Worm (Caenorhabditis elegans) whole organism, L2 larva: ENCODE results near the gene srh-130.

ENCODE experiments used
- F13H6.1 ChIP-seq: sonication (generic microtip); optimal IDR thresholded peaks from 2 replicates; lab custom pipeline; 2016; ENCODE audit warnings: missing genetic modification characterization, missing compliant biosample characterization
- aly-2 ChIP-seq: fragments of 150-350 bp; optimal IDR thresholded peaks from 2 replicates; lab custom pipeline; 2014; ENCODE audit warnings: missing biosample characterization, missing genetic modification characterization
- ceh-82 ChIP-seq: fragments of 150-350 bp; optimal IDR thresholded peaks from 2 replicates; lab custom pipeline; 2014; ENCODE audit warnings: missing biosample characterization, missing genetic modification characterization
- dmd-4 ChIP-seq: sonication (generic microtip); optimal IDR thresholded peaks from 2 replicates; lab custom pipeline; 2017; ENCODE audit warnings: missing biosample characterization, missing genetic modification characterization
- fos-1 ChIP-seq: fragments of 150-350 bp; optimal IDR thresholded peaks from 2 replicates; lab custom pipeline; 2014; ENCODE audit warnings: missing biosample characterization, missing genetic modification characterization
- lin-39 ChIP-seq: fragments of 150-350 bp; optimal IDR thresholded peaks from 2 replicates; lab custom pipeline; 2014; ENCODE audit warnings: missing biosample characterization, missing genetic modification reagents, missing genetic modification characterization
- mdl-1 ChIP-seq, 2 experiments: fragments of 150-350 bp in 1 of 2; sonication (generic microtip) in 1 of 2; optimal IDR thresholded peaks; 2 replicates each; lab custom pipeline; 2017; ENCODE audit warnings: missing biosample characterization in 2 of 2, missing genetic modification characterization in 2 of 2
- nhr-11 ChIP-seq: fragments of 150-350 bp; optimal IDR thresholded peaks from 2 replicates; lab custom pipeline; 2014; ENCODE audit warnings: missing biosample characterization, missing genetic modification characterization
- nhr-25 ChIP-seq: fragments of 150-350 bp; sonication (generic microtip); optimal IDR thresholded peaks from 3 replicates; lab custom pipeline; 2014; ENCODE audit warnings: missing biosample characterization, missing genetic modification characterization
- nhr-77 ChIP-seq: fragments of 150-350 bp; optimal IDR thresholded peaks from 2 replicates; lab custom pipeline; 2014; ENCODE audit warnings: missing biosample characterization, missing genetic modification characterization
- ztf-11 ChIP-seq: sonication (generic microtip); optimal IDR thresholded peaks from 2 replicates; lab custom pipeline; 2017; ENCODE audit warnings: missing biosample characterization, missing genetic modification characterization
- ztf-4 ChIP-seq: fragments of 150-350 bp; optimal IDR thresholded peaks from 2 replicates; lab custom pipeline; 2014; ENCODE audit warnings: missing biosample characterization, missing genetic modification characterization

ce11 chrV:5126793-5127192, 24.2 kb upstream of the srh-130 start, which contains the start of gene F14F9.5:
- TF ChIP-seq lin-39 (tag; lab: Kevin White, UChicago) (no peak), nhr-25 (tag; lab: Kevin White, UChicago) (no peak), ztf-11 (no peak), dmd-4 (tag; lab: Kevin White, UChicago) (no peak), ztf-4 (tag; lab: Kevin White, UChicago) (no peak), nhr-77 (tag; lab: Kevin White, UChicago) (no peak), fos-1 (tag; lab: Kevin White, UChicago) (no peak), mdl-1 (tag; optimal IDR thresholded peaks at IDR 0.05; lab: Kevin White, UChicago) (no peak), aly-2 (tag; lab: Kevin White, UChicago) (no peak), F13H6.1 (tag; lab: Kevin White, UChicago) (no peak), nhr-11 (tag; lab: Kevin White, UChicago) (no peak), ceh-82 (tag; lab: Kevin White, UChicago) (no peak)
